Worm (Caenorhabditis elegans) whole organism, L2 larva: ENCODE measurements around the gene R11F4.1.

Source experiments
- lin-13 ChIP-seq: fragments of 150-350 bp; optimal IDR thresholded peaks from 2 replicates; lab custom pipeline; 2014; ENCODE audit warnings: missing biosample characterization, missing genetic modification reagents, missing genetic modification characterization
- skn-1 ChIP-seq: sonication (generic microtip); optimal IDR thresholded peaks from 2 replicates; lab custom pipeline; 2017; ENCODE audit warnings: missing biosample characterization, missing genetic modification characterization

DNA sequence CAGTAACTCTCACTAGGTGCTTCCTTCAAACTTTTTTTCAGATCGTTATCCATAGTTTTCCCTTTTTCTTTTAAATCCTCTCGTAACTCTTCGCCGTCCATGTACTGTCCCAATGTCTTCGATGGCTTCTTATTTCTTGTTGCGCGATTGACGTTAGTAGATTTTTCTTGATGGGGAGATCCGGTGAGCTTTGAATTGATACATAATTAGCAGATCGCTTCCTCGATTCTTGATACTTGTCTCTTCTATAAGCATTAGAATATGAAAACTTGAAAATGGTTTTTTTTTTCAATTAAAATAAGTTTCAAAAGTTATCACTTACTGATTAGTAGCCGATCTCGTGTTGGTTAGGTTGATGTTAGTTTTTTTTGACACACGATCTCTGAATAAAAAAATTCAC lies 46.3 kb upstream of the R11F4.1 start, which contains the start of gene K07D4.2:
- TF ChIP-seq lin-13 (GFP tag; lab: Kevin White, UChicago) (no peak), skn-1 (tag; lab: Kevin White, UChicago) (no peak)
